Worm (Caenorhabditis elegans) whole organism, L2 larva: ENCODE measurements around the gene pap-1.

Source experiments
- F13H6.1 ChIP-seq: sonication (generic microtip); optimal IDR thresholded peaks from 2 replicates; lab custom pipeline; 2016; ENCODE audit warnings: missing genetic modification characterization, missing compliant biosample characterization
- Y55F3AM.14 ChIP-seq: fragments of 200-800 bp; sonication (Bioruptor generic); optimal IDR thresholded peaks from 2 replicates; lab custom pipeline; 2018; ENCODE audit warnings: mild to moderate bottlenecking, missing genetic modification characterization, missing compliant biosample characterization
- alr-1 ChIP-seq: fragments of 150-350 bp; optimal IDR thresholded peaks from 2 replicates; lab custom pipeline; 2014; ENCODE audit warnings: missing biosample characterization, missing genetic modification characterization
- aly-2 ChIP-seq: fragments of 150-350 bp; optimal IDR thresholded peaks from 2 replicates; lab custom pipeline; 2014; ENCODE audit warnings: missing biosample characterization, missing genetic modification characterization
- blmp-1 ChIP-seq: sonication (generic microtip); optimal IDR thresholded peaks from 2 replicates; lab custom pipeline; 2017; ENCODE audit warnings: missing genetic modification characterization, mild to moderate bottlenecking, missing compliant biosample characterization, antibody characterized with exemption, moderate library complexity; ENCODE audit not compliant: insufficient read depth
- elt-1 ChIP-seq: fragments of 150-350 bp; optimal IDR thresholded peaks from 2 replicates; lab custom pipeline; 2014; ENCODE audit warnings: missing biosample characterization, missing genetic modification characterization
- nhr-11 ChIP-seq: fragments of 150-350 bp; optimal IDR thresholded peaks from 2 replicates; lab custom pipeline; 2014; ENCODE audit warnings: missing biosample characterization, missing genetic modification characterization
- nhr-25 ChIP-seq: fragments of 150-350 bp; sonication (generic microtip); optimal IDR thresholded peaks from 3 replicates; lab custom pipeline; 2014; ENCODE audit warnings: missing biosample characterization, missing genetic modification characterization
- unc-55 ChIP-seq: fragments of 150-350 bp; sonication (generic microtip); optimal IDR thresholded peaks from 3 replicates; lab custom pipeline; 2014; ENCODE audit warnings: missing biosample characterization, missing genetic modification reagents, missing genetic modification characterization

DNA sequence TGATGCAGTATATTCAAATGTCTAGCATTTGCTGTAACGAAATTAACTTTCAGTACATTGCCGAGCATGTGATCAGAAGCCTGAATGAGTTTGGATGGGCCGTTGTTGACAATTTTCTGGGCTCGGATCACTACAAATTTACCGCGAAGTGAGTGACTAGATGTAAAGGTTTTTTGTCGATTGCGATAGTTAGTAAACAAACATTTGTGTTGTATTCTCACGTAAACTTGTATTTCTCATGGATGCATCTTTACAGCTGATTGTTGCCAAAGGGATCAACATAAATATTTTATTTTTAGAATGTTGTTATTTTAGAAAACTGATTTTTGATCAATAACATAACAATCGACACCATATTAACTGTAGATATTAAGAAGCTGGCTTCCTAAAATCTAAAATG, 32.3 kb downstream of the pap-1 start:
- TF ChIP-seq blmp-1 (no peak), nhr-25 (tag; lab: Kevin White, UChicago) (no peak), F13H6.1 (tag; lab: Kevin White, UChicago) (no peak), alr-1 (no peak), Y55F3AM.14 (GFP tag; lab: Kevin White, UChicago) (no peak), nhr-11 (tag; lab: Kevin White, UChicago) (no peak), aly-2 (no peak), elt-1 (tag; lab: Kevin White, UChicago) (no peak), unc-55 (GFP tag; lab: Kevin White, UChicago) (no peak)
